Worm (Caenorhabditis elegans): ENCODE data around the gene ZK1236.9.

The ZK1236.9 gene

ce11 chrIII:8417192-8417967, 17.6 kb downstream of the ZK1236.9 start (continued):
- TF ChIP-seq daf-16 (GFP tag; optimal IDR thresholded peaks at IDR 0.05), result peak; percentile 86 to 90
- peak; percentile 92 for TF ChIP-seq daf-16 (tag; optimal IDR thresholded peaks at IDR 0.05)
- no peak for TF ChIP-seq egl-27 (tag; optimal IDR thresholded peaks at IDR 0.05)
- peak; percentile 89 for TF ChIP-seq ctbp-1 (GFP tag; IDR thresholded peaks at IDR 0.05)
- TF ChIP-seq attf-4 (tag; optimal IDR thresholded peaks at IDR 0.05), result peak; percentile 53
- TF ChIP-seq nhr-111 (GFP tag; optimal IDR thresholded peaks at IDR 0.05), result no peak
- peak; percentile 20 for TF ChIP-seq zip-2 (tag; optimal IDR thresholded peaks at IDR 0.05)
- TF ChIP-seq set-16 (GFP tag; IDR thresholded peaks at IDR 0.05), result peak; percentile 54
- no peak; the same call in 1 of the 2 replicates for TF ChIP-seq lin-1 (GFP tag; IDR thresholded peaks at IDR 0.05)
- TF ChIP-seq ceh-44 (GFP tag; IDR thresholded peaks at IDR 0.05), result no peak
- peak; percentile 69 for TF ChIP-seq lin-38 (GFP tag; IDR thresholded peaks at IDR 0.05)
- no peak for TF ChIP-seq tag-97 (GFP tag; IDR thresholded peaks at IDR 0.05)
- peak in 1 of 2 experiments; percentile 57 for TF ChIP-seq ZK546.5 (tag; optimal IDR thresholded peaks at IDR 0.05)
- TF ChIP-seq nhr-28 (tag; optimal IDR thresholded peaks at IDR 0.05), result peak; percentile 69
- TF ChIP-seq F26F4.8 (GFP tag; conservative IDR thresholded peaks at IDR 0.05), result no peak
- TF ChIP-seq lin-39 (tag; optimal IDR thresholded peaks at IDR 0.05), result peak; percentile 57
- no peak for TF ChIP-seq ama-1 (optimal IDR thresholded peaks at IDR 0.05)
- TF ChIP-seq daf-12 (tag; optimal IDR thresholded peaks at IDR 0.05), result no peak
- no peak for TF ChIP-seq ztf-11 (tag; optimal IDR thresholded peaks at IDR 0.05)
- peak; percentile 86 for TF ChIP-seq ceh-28 (tag; optimal IDR thresholded peaks at IDR 0.05)
- peak; percentile 94 for TF ChIP-seq hlh-11 (tag; optimal IDR thresholded peaks at IDR 0.05)
- peak; percentile 41 for TF ChIP-seq nhr-77 (tag; optimal IDR thresholded peaks at IDR 0.05)
- TF ChIP-seq nhr-76 (tag; optimal IDR thresholded peaks at IDR 0.05), result peak; percentile 24
- peak; percentile 26 for TF ChIP-seq ces-1 (GFP tag; optimal IDR thresholded peaks at IDR 0.05)
- TF ChIP-seq zfp-3 (GFP tag; conservative IDR thresholded peaks at IDR 0.05), result no peak
- peak; percentile 34; the same call in 1 of the 2 replicates for TF ChIP-seq vab-7 (GFP tag; IDR thresholded peaks at IDR 0.05)
- TF ChIP-seq F49E8.2 (tag; optimal IDR thresholded peaks at IDR 0.05; ENCODE audit: borderline replicate concordance), result no peak
- no peak for TF ChIP-seq Y5F2A.4 (GFP tag; optimal IDR thresholded peaks at IDR 0.05)

ce11 chrIII:8416871-8417191, 18.1 kb downstream of the ZK1236.9 start:
- TF ChIP-seq ces-1 (GFP tag; optimal IDR thresholded peaks at IDR 0.05) (peak; percentile 47), daf-12 (tag; optimal IDR thresholded peaks at IDR 0.05) (no peak)

ce11 chrIII:8413501-8413900, 21.5 kb downstream of the ZK1236.9 start:
- TF ChIP-seq spr-1 (tag; optimal IDR thresholded peaks at IDR 0.05) (no peak), nhr-6 (tag; optimal IDR thresholded peaks at IDR 0.05) (peak; percentile 57), daf-19 (GFP tag; conservative IDR thresholded peaks at IDR 0.05) (no peak)

DNA sequence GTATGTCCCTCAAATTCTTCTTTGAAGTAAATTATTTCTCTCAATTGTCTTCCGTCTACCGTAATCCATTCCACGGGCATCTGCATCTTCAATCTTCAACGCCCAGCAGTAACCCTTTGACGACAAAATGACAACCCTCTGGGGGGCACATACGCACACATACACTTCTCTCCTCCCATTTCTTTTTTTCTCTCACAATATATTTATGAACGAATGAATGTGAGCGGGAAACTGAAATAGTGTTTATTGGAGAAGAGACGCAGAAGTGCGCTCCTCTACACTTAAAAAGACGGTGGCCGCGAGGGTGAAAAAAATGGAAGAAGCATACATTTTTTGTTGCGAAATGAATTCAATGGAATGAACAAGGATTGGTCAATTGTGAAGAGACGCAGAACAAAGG, 23.0 kb downstream of the ZK1236.9 start:
- TF ChIP-seq dmd-8 (GFP tag; IDR thresholded peaks at IDR 0.05), result no peak
- peak; percentile 62 for TF ChIP-seq dpl-1 (GFP tag; optimal IDR thresholded peaks at IDR 0.05)
- no peak for TF ChIP-seq mdt-29 (GFP tag; IDR thresholded peaks at IDR 0.05)
- TF ChIP-seq F49E8.2 (tag; optimal IDR thresholded peaks at IDR 0.05; ENCODE audit: borderline replicate concordance), result no peak
- TF ChIP-seq skn-1 (tag; optimal IDR thresholded peaks at IDR 0.05), result no peak
- no peak for TF ChIP-seq ztf-11 (tag; optimal IDR thresholded peaks at IDR 0.05)
- TF ChIP-seq mdl-1 (tag; optimal IDR thresholded peaks at IDR 0.05), result peak in 1 of 2 experiments; percentile 68
- no peak for TF ChIP-seq fos-1 (tag; optimal IDR thresholded peaks at IDR 0.05)
- TF ChIP-seq snpc-4 (tag; optimal IDR thresholded peaks at IDR 0.05), result no peak
- peak; percentile 66 to 95 for TF ChIP-seq lsy-2 (tag; optimal IDR thresholded peaks at IDR 0.05)
- no peak for TF ChIP-seq nhr-11 (tag; optimal IDR thresholded peaks at IDR 0.05)
- TF ChIP-seq ceh-32 (tag; optimal IDR thresholded peaks at IDR 0.05; ENCODE audit: poor library complexity), result no peak
- TF ChIP-seq nhr-10 (tag; optimal IDR thresholded peaks at IDR 0.05), result no peak
- TF ChIP-seq lin-38 (GFP tag; IDR thresholded peaks at IDR 0.05), result peak; percentile 43
- TF ChIP-seq spr-3 (GFP tag; optimal IDR thresholded peaks at IDR 0.05), result no peak
- TF ChIP-seq ces-1 (GFP tag; optimal IDR thresholded peaks at IDR 0.05), result no peak
- TF ChIP-seq D1046.2 (GFP tag; IDR thresholded peaks at IDR 0.05), result peak; percentile 26; the same call in 1 of the 2 replicates
- TF ChIP-seq nhr-28 (tag; optimal IDR thresholded peaks at IDR 0.05), result peak; percentile 80
- TF ChIP-seq F10B5.3 (tag; optimal IDR thresholded peaks at IDR 0.05), result no peak
- TF ChIP-seq F26F4.8 (GFP tag; conservative IDR thresholded peaks at IDR 0.05), result no peak
- peak; percentile 74 for TF ChIP-seq mes-2 (tag; optimal IDR thresholded peaks at IDR 0.05; ENCODE audit: poor library complexity, severe bottlenecking)
- no peak for TF ChIP-seq set-16 (GFP tag; IDR thresholded peaks at IDR 0.05)

Data from whole organism, L4 larva.